Fruit fly (Drosophila melanogaster) whole organism, embryonic: ENCODE data around the gene AstC.

Experiments
- Aef1 ChIP-seq: fragments of 200-800 bp; sonication (Bioruptor generic); IDR thresholded peaks from 3 replicates; pipeline ENCODE4 v1.3.6; 2022; ENCODE audit warnings: missing biosample characterization, missing genetic modification characterization
- CG10267 ChIP-seq: fragments of 200-800 bp; sonication (Bioruptor generic); optimal IDR thresholded peaks from 2 replicates; lab custom pipeline; 2018; ENCODE audit warnings: missing biosample characterization, mild to moderate bottlenecking, missing genetic modification characterization, moderate library complexity
- CG10654 ChIP-seq: fragments of 200-800 bp; sonication (Bioruptor generic); optimal IDR thresholded peaks from 2 replicates; lab custom pipeline; 2016; ENCODE audit warnings: missing biosample characterization, missing genetic modification characterization
- CG11456 ChIP-seq: fragments of 200-800 bp; sonication (Bioruptor generic); IDR thresholded peaks from 3 replicates; pipeline ENCODE4 v1.3.6; 2022; ENCODE audit warnings: missing biosample characterization, missing genetic modification characterization
- CG12659 ChIP-seq: fragments of 200-800 bp; sonication (Bioruptor generic); optimal IDR thresholded peaks from 3 replicates; lab custom pipeline; 2017; ENCODE audit warnings: mild to moderate bottlenecking, missing biosample characterization, missing genetic modification reagents, missing genetic modification characterization
- CG12744 ChIP-seq: fragments of 200-800 bp; sonication (Bioruptor generic); optimal IDR thresholded peaks from 2 replicates; lab custom pipeline; 2016; ENCODE audit warnings: missing biosample characterization, missing genetic modification characterization
- CG13624 ChIP-seq: fragments of 200-800 bp; sonication (Bioruptor generic); optimal IDR thresholded peaks from 2 replicates; lab custom pipeline; 2016; ENCODE audit warnings: missing biosample characterization, missing genetic modification characterization
- CG14667 ChIP-seq: fragments of 200-800 bp; sonication (Bioruptor generic); IDR thresholded peaks from 2 replicates; pipeline ENCODE4 v1.3.6; 2022; ENCODE audit warnings: missing biosample characterization, missing genetic modification characterization
- CG1647 ChIP-seq: fragments of 200-800 bp; sonication (Bioruptor generic); optimal IDR thresholded peaks from 3 replicates; lab custom pipeline; 2016; ENCODE audit warnings: missing biosample characterization, missing genetic modification characterization
- CG16779 ChIP-seq: fragments of 200-800 bp; sonication (Bioruptor generic); IDR thresholded peaks from 2 replicates; pipeline ENCODE4 v1.3.6; 2022; ENCODE audit warnings: missing biosample characterization, missing genetic modification characterization
- CG18476 ChIP-seq: fragments of 200-800 bp; sonication (Bioruptor generic); optimal IDR thresholded peaks from 2 replicates; lab custom pipeline; 2016; ENCODE audit warnings: missing biosample characterization, mild to moderate bottlenecking, missing genetic modification characterization
- CG18764 ChIP-seq: fragments of 200-800 bp; sonication (Bioruptor generic); optimal IDR thresholded peaks from 3 replicates; lab custom pipeline; 2016; ENCODE audit warnings: missing biosample characterization, missing genetic modification characterization
- CG2712 ChIP-seq: fragments of 200-800 bp; optimal IDR thresholded peaks from 3 replicates; lab custom pipeline; 2019; ENCODE audit warnings: missing biosample characterization, mild to moderate bottlenecking, missing genetic modification characterization, moderate library complexity
- CG2889 ChIP-seq: fragments of 200-800 bp; sonication (Bioruptor generic); IDR thresholded peaks from 3 replicates; pipeline ENCODE4 v1.3.6; 2022; ENCODE audit warnings: missing biosample characterization, missing genetic modification characterization
- CG31388 ChIP-seq: fragments of 200-800 bp; sonication (Bioruptor generic); optimal IDR thresholded peaks from 2 replicates; lab custom pipeline; 2016; ENCODE audit warnings: missing biosample characterization, missing genetic modification characterization
- CG32532 ChIP-seq: fragments of 200-800 bp; sonication (Bioruptor generic); IDR thresholded peaks from 2 replicates; pipeline ENCODE4 v1.3.6; 2022; ENCODE audit warnings: missing biosample characterization, missing genetic modification characterization
- CG4707 ChIP-seq: fragments of 200-800 bp; sonication (Bioruptor generic); optimal IDR thresholded peaks from 2 replicates; lab custom pipeline; 2018; ENCODE audit warnings: missing biosample characterization, mild to moderate bottlenecking, missing genetic modification characterization, moderate library complexity
- CG7987 ChIP-seq: fragments of 200-800 bp; sonication (Bioruptor generic); optimal IDR thresholded peaks from 2 replicates; lab custom pipeline; 2018; ENCODE audit warnings: missing biosample characterization, mild to moderate bottlenecking, missing genetic modification characterization, moderate library complexity
- CG9797 ChIP-seq: fragments of 200-800 bp; sonication (Bioruptor generic); optimal IDR thresholded peaks from 3 replicates; lab custom pipeline; 2018; ENCODE audit warnings: missing biosample characterization, mild to moderate bottlenecking, missing genetic modification characterization
- Fer3 ChIP-seq: fragments of 200-800 bp; sonication (Bioruptor generic); optimal IDR thresholded peaks from 2 replicates; lab custom pipeline; 2018; ENCODE audit warnings: missing biosample characterization, mild to moderate bottlenecking, missing genetic modification characterization, moderate library complexity
- HmgZ ChIP-seq: fragments of 200-800 bp; sonication (Bioruptor generic); optimal IDR thresholded peaks from 2 replicates; lab custom pipeline; 2018; ENCODE audit warnings: missing biosample characterization, mild to moderate bottlenecking, missing genetic modification characterization
- Nf-YC ChIP-seq: fragments of 200-800 bp; optimal IDR thresholded peaks from 3 replicates; lab custom pipeline; 2019; ENCODE audit warnings: missing biosample characterization, mild to moderate bottlenecking, missing genetic modification characterization, moderate library complexity
- Ptx1 ChIP-seq: fragments of 200-800 bp; sonication (Bioruptor generic); IDR thresholded peaks from 2 replicates; pipeline ENCODE4 v1.3.6; 2022; ENCODE audit warnings: missing biosample characterization, missing genetic modification characterization
- al ChIP-seq: fragments of 200-800 bp; sonication (Bioruptor generic); IDR thresholded peaks from 2 replicates; pipeline ENCODE4 v1.3.6; 2022; ENCODE audit warnings: missing biosample characterization, missing genetic modification characterization
- cad ChIP-seq: fragments of >200 bp; optimal IDR thresholded peaks from 2 replicates; lab custom pipeline; 2017; ENCODE audit warnings: missing biosample characterization, missing genetic modification characterization
- crp ChIP-seq, 2 experiments: fragments of 200-800 bp; sonication (Bioruptor generic); optimal IDR thresholded peaks; 2 replicates in 1 of 2; 3 replicates in 1 of 2; lab custom pipeline; 2017; ENCODE audit warnings: missing biosample characterization in 2 of 2, missing genetic modification characterization in 2 of 2, mild to moderate bottlenecking in 1 of 2, moderate library complexity in 1 of 2
- dpn ChIP-seq, 2 experiments: fragments of 200-800 bp; sonication (Bioruptor generic); optimal IDR thresholded peaks; 3 replicates each; lab custom pipeline; 2016; ENCODE audit warnings: missing biosample characterization in 2 of 2, missing genetic modification characterization in 2 of 2
- esg ChIP-seq: fragments of 200-800 bp; sonication (Bioruptor generic); conservative IDR thresholded peaks from 2 replicates; pipeline ENCODE4 v1.3.6; 2022; ENCODE audit warnings: missing biosample characterization, missing genetic modification characterization
- grn ChIP-seq: fragments of 200-800 bp; sonication (Bioruptor generic); optimal IDR thresholded peaks from 3 replicates; lab custom pipeline; 2017; ENCODE audit warnings: missing biosample characterization, missing genetic modification characterization
- h ChIP-seq: fragments of >200 bp; optimal IDR thresholded peaks from 2 replicates; lab custom pipeline; 2017
- ham ChIP-seq: fragments of 200-800 bp; sonication (Bioruptor generic); IDR thresholded peaks from 2 replicates; pipeline ENCODE4 v1.3.6; 2022; ENCODE audit warnings: missing biosample characterization, missing genetic modification characterization
- her ChIP-seq: fragments of 200-800 bp; sonication (Bioruptor generic); optimal IDR thresholded peaks from 2 replicates; lab custom pipeline; 2016; ENCODE audit warnings: missing biosample characterization, missing genetic modification characterization
- hkb ChIP-seq, 2 experiments: fragments of 200-800 bp in 1 of 2; fragments of >200 bp in 1 of 2; sonication (Bioruptor generic) in 1 of 2; IDR thresholded peaks in 1 of 2; optimal IDR thresholded peaks in 1 of 2; 2 replicates each; pipeline versions ENCODE4 v1.3.6 to Lab custom; 2017 to 2022; ENCODE audit warnings: missing biosample characterization in 1 of 2, missing genetic modification characterization in 1 of 2
- jing ChIP-seq: fragments of 200-800 bp; sonication (Bioruptor generic); optimal IDR thresholded peaks from 2 replicates; lab custom pipeline; 2018; ENCODE audit warnings: missing biosample characterization, mild to moderate bottlenecking, missing genetic modification characterization
- kah ChIP-seq: fragments of 200-800 bp; sonication (Bioruptor generic); optimal IDR thresholded peaks from 2 replicates; lab custom pipeline; 2018; ENCODE audit warnings: missing biosample characterization, mild to moderate bottlenecking, missing genetic modification characterization
- lilli ChIP-seq: fragments of 200-800 bp; sonication (Bioruptor generic); optimal IDR thresholded peaks from 3 replicates; lab custom pipeline; 2016; ENCODE audit warnings: missing biosample characterization, missing genetic modification characterization
- lov ChIP-seq, 2 experiments: fragments of 200-800 bp in 1 of 2; fragments of >200 bp in 1 of 2; sonication (Bioruptor generic) in 1 of 2; IDR thresholded peaks in 1 of 2; optimal IDR thresholded peaks in 1 of 2; 2 replicates in 1 of 2; 3 replicates in 1 of 2; pipeline versions ENCODE4 v1.3.6 to Lab custom; 2017 to 2022; ENCODE audit warnings: missing biosample characterization in 1 of 2, missing genetic modification characterization in 1 of 2
- nerfin-2 ChIP-seq: fragments of 200-800 bp; sonication (Bioruptor generic); IDR thresholded peaks from 2 replicates; pipeline ENCODE4 v1.3.6; 2022; ENCODE audit warnings: missing biosample characterization, missing genetic modification characterization; ENCODE audit not compliant: partially characterized antibody
- oc ChIP-seq: fragments of 200-800 bp; sonication (Bioruptor generic); optimal IDR thresholded peaks from 2 replicates; lab custom pipeline; 2018; ENCODE audit warnings: missing biosample characterization, mild to moderate bottlenecking, missing genetic modification characterization, moderate library complexity
- ranshi ChIP-seq: fragments of 200-800 bp; sonication (Bioruptor generic); IDR thresholded peaks from 2 replicates; pipeline ENCODE4 v1.3.6; 2022; ENCODE audit warnings: missing biosample characterization, missing genetic modification characterization
- sens ChIP-seq: fragments of 200-800 bp; sonication (Bioruptor generic); peaks from one replicate; lab custom pipeline; 2016; ENCODE audit warnings: missing biosample characterization, missing genetic modification characterization
- sens-2 ChIP-seq: fragments of 200-800 bp; sonication (Bioruptor generic); IDR thresholded peaks from 2 replicates; pipeline ENCODE4 v1.3.6; 2022; ENCODE audit warnings: missing biosample characterization, missing genetic modification characterization
- slp2 ChIP-seq: fragments of 200-800 bp; sonication (Bioruptor generic); optimal IDR thresholded peaks from 2 replicates; lab custom pipeline; 2016; ENCODE audit warnings: missing biosample characterization, missing genetic modification characterization
- sqz ChIP-seq: fragments of 200-800 bp; sonication (Bioruptor generic); optimal IDR thresholded peaks from 3 replicates; lab custom pipeline; 2018; ENCODE audit warnings: missing biosample characterization, mild to moderate bottlenecking, missing genetic modification characterization
- ssp ChIP-seq: fragments of 200-800 bp; sonication (Bioruptor generic); IDR thresholded peaks from 2 replicates; pipeline ENCODE4 v1.3.6; 2022; ENCODE audit warnings: missing biosample characterization, missing genetic modification characterization
- tgo ChIP-seq: fragments of 200-800 bp; sonication (Bioruptor generic); IDR thresholded peaks from 3 replicates; pipeline ENCODE4 v1.3.6; 2022; ENCODE audit warnings: missing biosample characterization, missing genetic modification characterization
- tll ChIP-seq, 2 experiments: fragments of 200-800 bp in 1 of 2; fragments of >200 bp in 1 of 2; sonication (Bioruptor generic) in 1 of 2; optimal IDR thresholded peaks; 2 replicates each; lab custom pipeline; 2017 to 2019; ENCODE audit warnings: missing biosample characterization in 2 of 2, missing genetic modification characterization in 2 of 2, mild to moderate bottlenecking in 1 of 2, moderate library complexity in 1 of 2
- unc-4 ChIP-seq: fragments of 200-800 bp; sonication (Bioruptor generic); IDR thresholded peaks from 2 replicates; pipeline ENCODE4 v1.3.6; 2022; ENCODE audit warnings: missing biosample characterization, missing genetic modification characterization; ENCODE audit not compliant: partially characterized antibody
- usp ChIP-seq: fragments of >200 bp; optimal IDR thresholded peaks from 2 replicates; lab custom pipeline; 2017; ENCODE audit warnings: missing biosample characterization, missing genetic modification characterization
- zf30C ChIP-seq: fragments of 200-800 bp; sonication (Bioruptor generic); optimal IDR thresholded peaks from 3 replicates; lab custom pipeline; 2018; ENCODE audit warnings: missing biosample characterization, mild to moderate bottlenecking, missing genetic modification characterization

Gene AstC

dm6 chr2L:11113011-11113528 is 31.9 kb upstream of the AstC start, which contains the start of gene Idua (continued):
- peak in 1 of 2 experiments; percentile 8 for TF ChIP-seq crp (GFP tag; optimal IDR thresholded peaks at IDR 0.05; lab: Kevin White, UChicago)
- TF ChIP-seq esg (GFP tag; lab: Robert Waterston, UW): peak; percentile 56
- TF ChIP-seq jing (GFP tag; lab: Kevin White, UChicago): no peak
- 0 out of 2 replicates have a peak, but pooled peaks have one; percentile 18 for TF ChIP-seq ranshi (GFP tag; lab: Robert Waterston, UW)
- TF ChIP-seq usp (GFP tag; lab: Kevin White, UChicago): no peak
- no peak for TF ChIP-seq CG12744 (GFP tag; lab: Kevin White, UChicago)
- TF ChIP-seq kah (GFP tag; lab: Kevin White, UChicago): peak; percentile 12
- no peak for TF ChIP-seq CG16779 (GFP tag; lab: Robert Waterston, UW)
- TF ChIP-seq CG14667 (GFP tag; lab: Robert Waterston, UW): peak; percentile 53
- TF ChIP-seq CG11456: no peak; the same call in 2 of the 3 replicates
- TF ChIP-seq Fer3: peak; percentile 53
- peak; percentile 58 for TF ChIP-seq HmgZ (tag; lab: Kevin White, UChicago)
- peak in 1 of 2 experiments; percentile 62 for TF ChIP-seq dpn (GFP tag; optimal IDR thresholded peaks at IDR 0.05; lab: Kevin White, UChicago)
- TF ChIP-seq CG1647 (GFP tag; lab: Kevin White, UChicago): no peak
- TF ChIP-seq lov (optimal IDR thresholded peaks at IDR 0.05; lab: Kevin White, UChicago): no peak
- TF ChIP-seq lov (GFP tag; IDR thresholded peaks at IDR 0.05; lab: Robert Waterston, UW): no peak
- TF ChIP-seq CG10654 (GFP tag; lab: Kevin White, UChicago): peak; percentile 24
- no peak for TF ChIP-seq slp2 (GFP tag; lab: Kevin White, UChicago)
- TF ChIP-seq sens: peak; percentile 90
- no peak for TF ChIP-seq CG18764
- TF ChIP-seq oc: no peak
- peak; percentile 48 for TF ChIP-seq CG18476 (GFP tag; lab: Kevin White, UChicago)
- no peak for TF ChIP-seq tll (GFP tag; optimal IDR thresholded peaks at IDR 0.05; lab: Kevin White, UChicago)
- TF ChIP-seq sqz (GFP tag; lab: Kevin White, UChicago): no peak
- TF ChIP-seq CG13624 (GFP tag; lab: Kevin White, UChicago): no peak
- no peak for TF ChIP-seq her
- peak; percentile 66 for TF ChIP-seq CG10267 (tag; lab: Kevin White, UChicago)
- no peak for TF ChIP-seq hkb (optimal IDR thresholded peaks at IDR 0.05; lab: Kevin White, UChicago)
- TF ChIP-seq hkb (GFP tag; IDR thresholded peaks at IDR 0.05; lab: Robert Waterston, UW): peak; percentile 81
- no peak for TF ChIP-seq h (lab: Kevin White, UChicago)
- peak; percentile 66 for TF ChIP-seq Ptx1 (GFP tag; lab: Robert Waterston, UW)
- TF ChIP-seq CG9797 (GFP tag; lab: Kevin White, UChicago): no peak
- no peak for TF ChIP-seq zf30C
- TF ChIP-seq nerfin-2 (GFP tag; lab: Robert Waterston, UW): no peak
- TF ChIP-seq sens-2 (GFP tag; lab: Robert Waterston, UW): no peak
- TF ChIP-seq ssp (GFP tag; lab: Robert Waterston, UW): no peak
- peak; percentile 12 for TF ChIP-seq CG31388 (GFP tag; lab: Kevin White, UChicago)
- TF ChIP-seq CG4707 (GFP tag; lab: Kevin White, UChicago): peak; percentile 57
- peak; percentile 83 for TF ChIP-seq CG12659 (GFP tag; lab: Kevin White, UChicago)
- TF ChIP-seq CG2712 (tag; lab: Kevin White, UChicago): no peak
- TF ChIP-seq ham (GFP tag; lab: Robert Waterston, UW): no peak
- TF ChIP-seq Nf-YC (tag; lab: Kevin White, UChicago): no peak
- TF ChIP-seq grn (GFP tag; lab: Kevin White, UChicago): peak; percentile 38
- peak; percentile 57 for TF ChIP-seq tgo (GFP tag; lab: Robert Waterston, UW)
- TF ChIP-seq CG32532 (GFP tag; lab: Robert Waterston, UW): peak; percentile 79
- peak; percentile 47; the same call in 2 of the 3 replicates for TF ChIP-seq Aef1 (GFP tag; lab: Robert Waterston, UW)
- no peak for TF ChIP-seq cad (GFP tag; lab: Kevin White, UChicago)
- no peak for TF ChIP-seq unc-4 (GFP tag; lab: Robert Waterston, UW)
- 0 out of 3 replicates have a peak, but pooled peaks have one; percentile 29 for TF ChIP-seq CG2889 (GFP tag; lab: Robert Waterston, UW)
- TF ChIP-seq al: peak; percentile 39; the same call in 1 of the 2 replicates
- TF ChIP-seq lilli (GFP tag; lab: Kevin White, UChicago): peak; percentile 69
- TF ChIP-seq CG7987 (GFP tag; lab: Kevin White, UChicago): no peak
